Fruit fly (Drosophila melanogaster) whole organism, embryonic: Measurements from ENCODE around the gene Mis12.

ENCODE experiments used
- Atf3 ChIP-seq: fragments of 200-800 bp; sonication (Bioruptor generic); optimal IDR thresholded peaks from 3 replicates; lab custom pipeline; 2016; ENCODE audit warnings: missing biosample characterization, missing genetic modification characterization
- B-H2 ChIP-seq: fragments of 200-800 bp; sonication (Bioruptor generic); optimal IDR thresholded peaks from 2 replicates; lab custom pipeline; 2018; ENCODE audit warnings: missing biosample characterization, mild to moderate bottlenecking, missing genetic modification characterization
- CG10209 ChIP-seq: fragments of 200-800 bp; sonication (Bioruptor generic); optimal IDR thresholded peaks from 3 replicates; lab custom pipeline; 2017; ENCODE audit warnings: missing biosample characterization, mild to moderate bottlenecking, missing genetic modification characterization, missing genetic modification reagents
- CG10267 ChIP-seq: fragments of 200-800 bp; sonication (Bioruptor generic); optimal IDR thresholded peaks from 2 replicates; lab custom pipeline; 2018; ENCODE audit warnings: missing biosample characterization, mild to moderate bottlenecking, missing genetic modification characterization, moderate library complexity
- CG10366 ChIP-seq: fragments of 200-800 bp; sonication (Bioruptor generic); IDR thresholded peaks from 2 replicates; pipeline ENCODE4 v1.3.6; 2022; ENCODE audit warnings: missing biosample characterization, missing genetic modification characterization
- CG11398 ChIP-seq: fragments of 200-800 bp; sonication (Bioruptor generic); optimal IDR thresholded peaks from 2 replicates; lab custom pipeline; 2016; ENCODE audit warnings: missing biosample characterization, missing genetic modification characterization
- CG1233 ChIP-seq: fragments of 200-800 bp; sonication (Bioruptor generic); optimal IDR thresholded peaks from 4 replicates; lab custom pipeline; 2018; ENCODE audit warnings: missing biosample characterization, mild to moderate bottlenecking, missing genetic modification characterization
- CG1529 ChIP-seq: fragments of 200-800 bp; sonication (Bioruptor generic); optimal IDR thresholded peaks from 3 replicates; lab custom pipeline; 2018; ENCODE audit warnings: missing biosample characterization, missing genetic modification characterization
- CG16779 ChIP-seq: fragments of 200-800 bp; sonication (Bioruptor generic); IDR thresholded peaks from 2 replicates; pipeline ENCODE4 v1.3.6; 2022; ENCODE audit warnings: missing biosample characterization, missing genetic modification characterization
- CG16863 ChIP-seq: fragments of 200-800 bp; sonication (Bioruptor generic); optimal IDR thresholded peaks from 3 replicates; lab custom pipeline; 2016; ENCODE audit warnings: missing biosample characterization, missing genetic modification characterization
- CG1792 ChIP-seq: fragments of 200-800 bp; sonication (Bioruptor generic); optimal IDR thresholded peaks from 2 replicates; lab custom pipeline; 2016; ENCODE audit warnings: missing biosample characterization, missing genetic modification characterization
- CG2116 ChIP-seq: fragments of 200-800 bp; sonication (Bioruptor generic); optimal IDR thresholded peaks from 3 replicates; lab custom pipeline; 2018; ENCODE audit warnings: missing biosample characterization, mild to moderate bottlenecking, missing genetic modification characterization
- CG2678 ChIP-seq: fragments of 200-800 bp; sonication (Bioruptor generic); optimal IDR thresholded peaks from 3 replicates; lab custom pipeline; 2019; ENCODE audit warnings: missing biosample characterization, mild to moderate bottlenecking, missing genetic modification characterization, moderate library complexity
- CG2712 ChIP-seq: fragments of 200-800 bp; optimal IDR thresholded peaks from 3 replicates; lab custom pipeline; 2019; ENCODE audit warnings: missing biosample characterization, mild to moderate bottlenecking, missing genetic modification characterization, moderate library complexity
- CG30403 ChIP-seq: fragments of 200-800 bp; sonication (Bioruptor generic); optimal IDR thresholded peaks from 3 replicates; lab custom pipeline; 2016; ENCODE audit warnings: missing biosample characterization, missing genetic modification characterization
- CG31224 ChIP-seq: fragments of 200-800 bp; sonication (Bioruptor generic); IDR thresholded peaks from 2 replicates; pipeline ENCODE4 v1.3.6; 2022; ENCODE audit warnings: missing biosample characterization, missing genetic modification characterization
- CG31388 ChIP-seq: fragments of 200-800 bp; sonication (Bioruptor generic); optimal IDR thresholded peaks from 2 replicates; lab custom pipeline; 2016; ENCODE audit warnings: missing biosample characterization, missing genetic modification characterization
- CG43689 ChIP-seq: fragments of 200-800 bp; sonication (Bioruptor generic); IDR thresholded peaks from 2 replicates; pipeline ENCODE4 v1.3.6; 2022; ENCODE audit warnings: missing biosample characterization, missing genetic modification characterization
- CG4854 ChIP-seq: fragments of 200-800 bp; sonication (Bioruptor generic); optimal IDR thresholded peaks from 2 replicates; lab custom pipeline; 2016; ENCODE audit warnings: missing biosample characterization, missing genetic modification characterization, inconsistent platforms
- CG6791 ChIP-seq: fragments of 200-800 bp; sonication (Bioruptor generic); IDR thresholded peaks from 3 replicates; pipeline ENCODE4 v1.3.6; 2022; ENCODE audit warnings: missing biosample characterization, missing genetic modification characterization; ENCODE audit not compliant: partially characterized antibody
- Camta ChIP-seq: fragments of 200-800 bp; sonication (Bioruptor generic); optimal IDR thresholded peaks from 2 replicates; lab custom pipeline; 2016; ENCODE audit warnings: missing biosample characterization, missing genetic modification characterization
- CoRest ChIP-seq: fragments of 200-800 bp; sonication (Bioruptor generic); optimal IDR thresholded peaks from 3 replicates; lab custom pipeline; 2018; ENCODE audit warnings: missing biosample characterization, mild to moderate bottlenecking, missing genetic modification characterization, moderate library complexity
- Dip3 ChIP-seq: fragments of 200-800 bp; sonication (Bioruptor generic); optimal IDR thresholded peaks from 3 replicates; lab custom pipeline; 2016; ENCODE audit warnings: missing biosample characterization, missing genetic modification characterization
- Hey ChIP-seq: fragments of 200-800 bp; sonication (Bioruptor generic); optimal IDR thresholded peaks from 3 replicates; lab custom pipeline; 2018; ENCODE audit warnings: missing biosample characterization, mild to moderate bottlenecking, missing genetic modification characterization
- Mad ChIP-seq: fragments of 200-800 bp; sonication (Bioruptor generic); optimal IDR thresholded peaks from 2 replicates; lab custom pipeline; 2016; ENCODE audit warnings: missing biosample characterization, missing genetic modification characterization
- Nf-YB ChIP-seq: fragments of 200-800 bp; sonication (Bioruptor generic); optimal IDR thresholded peaks from 3 replicates; lab custom pipeline; 2019; ENCODE audit warnings: missing biosample characterization, mild to moderate bottlenecking, missing genetic modification characterization, moderate library complexity
- NfI ChIP-seq: fragments of 200-800 bp; sonication (Bioruptor generic); optimal IDR thresholded peaks from 3 replicates; lab custom pipeline; 2018; ENCODE audit warnings: missing biosample characterization, mild to moderate bottlenecking, missing genetic modification characterization, moderate library complexity
- PHDP ChIP-seq: fragments of 200-800 bp; sonication (Bioruptor generic); optimal IDR thresholded peaks from 3 replicates; lab custom pipeline; 2018; ENCODE audit warnings: missing biosample characterization, mild to moderate bottlenecking, missing genetic modification characterization, moderate library complexity
- Poxn ChIP-seq: fragments of 200-800 bp; sonication (Bioruptor generic); IDR thresholded peaks from 2 replicates; pipeline ENCODE4 v1.3.6; 2022; ENCODE audit warnings: missing biosample characterization, missing genetic modification characterization
- Rfx ChIP-seq: fragments of 200-800 bp; sonication (Bioruptor generic); IDR thresholded peaks from 2 replicates; pipeline ENCODE4 v1.3.6; 2022; ENCODE audit warnings: missing biosample characterization, missing genetic modification characterization
- Ssrp ChIP-seq: fragments of 200-800 bp; sonication (Bioruptor generic); optimal IDR thresholded peaks from 2 replicates; lab custom pipeline; 2018; ENCODE audit warnings: missing biosample characterization, mild to moderate bottlenecking, missing genetic modification characterization, moderate library complexity
- TFAM ChIP-seq: fragments of 200-800 bp; sonication (Bioruptor generic); optimal IDR thresholded peaks from 2 replicates; lab custom pipeline; 2017; ENCODE audit warnings: missing biosample characterization, missing genetic modification characterization, inconsistent platforms
- Xbp1 ChIP-seq: fragments of 200-800 bp; sonication (Bioruptor generic); optimal IDR thresholded peaks from 3 replicates; lab custom pipeline; 2016; ENCODE audit warnings: missing biosample characterization, mild to moderate bottlenecking, missing genetic modification characterization
- da ChIP-seq: fragments of 200-800 bp; sonication (Bioruptor generic); optimal IDR thresholded peaks from 2 replicates; lab custom pipeline; 2016; ENCODE audit warnings: missing biosample characterization, missing genetic modification characterization
- danr ChIP-seq: fragments of 200-800 bp; sonication (Bioruptor generic); IDR thresholded peaks from 2 replicates; pipeline ENCODE4 v1.3.6; 2022; ENCODE audit warnings: missing biosample characterization, missing genetic modification characterization
- dimm ChIP-seq: fragments of 200-800 bp; sonication (Bioruptor generic); IDR thresholded peaks from 2 replicates; pipeline ENCODE4 v1.3.6; 2022; ENCODE audit warnings: missing biosample characterization, missing genetic modification characterization
- dmrt11E ChIP-seq: fragments of 200-800 bp; sonication (Bioruptor generic); optimal IDR thresholded peaks from 3 replicates; lab custom pipeline; 2018; ENCODE audit warnings: missing biosample characterization, mild to moderate bottlenecking, missing genetic modification characterization, moderate library complexity
- emc ChIP-seq: fragments of 200-800 bp; sonication (Bioruptor generic); optimal IDR thresholded peaks from 2 replicates; lab custom pipeline; 2016; ENCODE audit warnings: missing biosample characterization, missing genetic modification characterization
- ewg ChIP-seq: fragments of 200-800 bp; sonication (Bioruptor generic); optimal IDR thresholded peaks from 3 replicates; lab custom pipeline; 2017; ENCODE audit warnings: mild to moderate bottlenecking, missing biosample characterization, missing genetic modification reagents, missing genetic modification characterization
- fu2 ChIP-seq: fragments of 200-800 bp; sonication (Bioruptor generic); optimal IDR thresholded peaks from 2 replicates; lab custom pipeline; 2016; ENCODE audit warnings: missing biosample characterization, missing genetic modification characterization
- ham ChIP-seq: fragments of 200-800 bp; sonication (Bioruptor generic); IDR thresholded peaks from 2 replicates; pipeline ENCODE4 v1.3.6; 2022; ENCODE audit warnings: missing biosample characterization, missing genetic modification characterization
- kah ChIP-seq: fragments of 200-800 bp; sonication (Bioruptor generic); optimal IDR thresholded peaks from 2 replicates; lab custom pipeline; 2018; ENCODE audit warnings: missing biosample characterization, mild to moderate bottlenecking, missing genetic modification characterization
- lov ChIP-seq, 2 experiments: fragments of 200-800 bp in 1 of 2; fragments of >200 bp in 1 of 2; sonication (Bioruptor generic) in 1 of 2; IDR thresholded peaks in 1 of 2; optimal IDR thresholded peaks in 1 of 2; 2 replicates in 1 of 2; 3 replicates in 1 of 2; pipeline versions ENCODE4 v1.3.6 to Lab custom; 2017 to 2022; ENCODE audit warnings: missing biosample characterization in 1 of 2, missing genetic modification characterization in 1 of 2
- odd ChIP-seq: fragments of 200-800 bp; sonication (Bioruptor generic); optimal IDR thresholded peaks from 2 replicates; lab custom pipeline; 2017; ENCODE audit warnings: missing biosample characterization, mild to moderate bottlenecking, missing genetic modification characterization
- pan ChIP-seq, 4 experiments: fragments of >200 bp in 3 of 4; fragments of 200-800 bp in 1 of 4; sonication (Bioruptor generic) in 1 of 4; optimal IDR thresholded peaks in 3 of 4; IDR thresholded peaks in 1 of 4; 2 replicates each; pipeline versions ENCODE4 v1.3.6 to Lab custom; 2017 to 2022; ENCODE audit warnings: missing biosample characterization in 2 of 4, missing genetic modification characterization in 2 of 4, mixed read lengths in 1 of 4
- sens ChIP-seq: fragments of 200-800 bp; sonication (Bioruptor generic); peaks from one replicate; lab custom pipeline; 2016; ENCODE audit warnings: missing biosample characterization, missing genetic modification characterization
- sqz ChIP-seq: fragments of 200-800 bp; sonication (Bioruptor generic); optimal IDR thresholded peaks from 3 replicates; lab custom pipeline; 2018; ENCODE audit warnings: missing biosample characterization, mild to moderate bottlenecking, missing genetic modification characterization
- sug ChIP-seq: fragments of 200-800 bp; optimal IDR thresholded peaks from 2 replicates; lab custom pipeline; 2019; ENCODE audit warnings: missing biosample characterization, mild to moderate bottlenecking, missing genetic modification characterization, moderate library complexity
- twi ChIP-seq: fragments of 200-800 bp; optimal IDR thresholded peaks from 2 replicates; lab custom pipeline; 2019; ENCODE audit warnings: missing biosample characterization, mild to moderate bottlenecking, missing genetic modification characterization, moderate library complexity
- wor ChIP-seq: fragments of 200-800 bp; sonication (Bioruptor generic); IDR thresholded peaks from 2 replicates; pipeline ENCODE4 v1.3.6; 2022; ENCODE audit warnings: missing biosample characterization, missing genetic modification characterization

Mis12 gene

DNA sequence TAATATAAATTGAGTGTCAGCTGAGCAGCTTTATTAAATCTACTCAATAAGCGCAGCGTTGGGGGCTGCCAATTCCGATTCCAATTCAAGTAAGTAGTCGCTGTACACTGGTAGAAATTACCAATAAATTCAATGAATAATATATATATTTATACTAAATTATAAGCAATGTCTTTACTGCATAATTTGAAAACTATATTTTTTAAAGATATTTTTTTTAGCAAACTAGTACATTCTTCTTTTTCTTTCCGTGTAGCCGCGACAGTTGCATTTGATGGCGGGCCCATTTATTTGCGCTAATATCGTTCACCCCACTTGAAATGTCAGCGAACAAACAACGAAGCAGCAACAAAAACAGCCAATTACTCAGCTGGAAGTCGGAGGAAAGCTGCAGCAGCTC, 8.5 kb upstream of the Mis12 start (continued):
- no peak for TF ChIP-seq sens
- TF ChIP-seq CG4854 (GFP tag; lab: Kevin White, UChicago): no peak
- TF ChIP-seq emc: no peak
- TF ChIP-seq lov (optimal IDR thresholded peaks at IDR 0.05; lab: Kevin White, UChicago): no peak
- no peak for TF ChIP-seq lov (GFP tag; IDR thresholded peaks at IDR 0.05; lab: Robert Waterston, UW)
- no peak for TF ChIP-seq Dip3 (GFP tag; lab: Kevin White, UChicago)
- no peak for TF ChIP-seq sug
- TF ChIP-seq CG11398 (GFP tag; lab: Kevin White, UChicago): no peak
- TF ChIP-seq CG6791 (GFP tag; lab: Robert Waterston, UW): no peak
- TF ChIP-seq CG10209 (GFP tag; lab: Kevin White, UChicago): peak; percentile 31
- peak; percentile 19 for TF ChIP-seq kah (GFP tag; lab: Kevin White, UChicago)
- no peak for TF ChIP-seq fu2 (GFP tag; lab: Kevin White, UChicago)
- TF ChIP-seq twi (tag; lab: Kevin White, UChicago): no peak
- TF ChIP-seq TFAM (GFP tag; lab: Kevin White, UChicago): no peak
- no peak for TF ChIP-seq sqz (GFP tag; lab: Kevin White, UChicago)
- TF ChIP-seq Xbp1 (GFP tag; lab: Kevin White, UChicago): peak; percentile 60
- TF ChIP-seq Nf-YB (GFP tag; lab: Kevin White, UChicago): peak; percentile 1
- TF ChIP-seq CG43689 (GFP tag; lab: Robert Waterston, UW): peak; percentile 47; the same call in 1 of the 2 replicates
- TF ChIP-seq CG1233: peak; percentile 19
- TF ChIP-seq CG31388: no peak
- no peak for TF ChIP-seq Camta (GFP tag; lab: Kevin White, UChicago)
- TF ChIP-seq PHDP (tag; lab: Kevin White, UChicago): peak; percentile 63
- TF ChIP-seq Poxn (GFP tag; lab: Robert Waterston, UW): 0 out of 2 replicates have a peak, but pooled peaks have one; percentile 6
- TF ChIP-seq CG16779 (GFP tag; lab: Robert Waterston, UW): no peak
- TF ChIP-seq CG2116 (GFP tag; lab: Kevin White, UChicago): no peak
- no peak for TF ChIP-seq Atf3 (GFP tag; lab: Kevin White, UChicago)
- peak; percentile 30 for TF ChIP-seq NfI (GFP tag; lab: Kevin White, UChicago)
- TF ChIP-seq CG16863 (GFP tag; lab: Kevin White, UChicago): no peak
- TF ChIP-seq danr (GFP tag; lab: Robert Waterston, UW): 0 out of 2 replicates have a peak, but pooled peaks have one; percentile 18
- TF ChIP-seq da (GFP tag; lab: Kevin White, UChicago): no peak
- no peak for TF ChIP-seq pan (optimal IDR thresholded peaks at IDR 0.05; lab: Kevin White, UChicago)
- peak in 1 of 2 experiments; percentile 61 for TF ChIP-seq pan (GFP tag; optimal IDR thresholded peaks at IDR 0.05 in 1 of 2, IDR thresholded peaks at IDR 0.05 in 1 of 2)
- peak; percentile 45 for TF ChIP-seq ewg (GFP tag; lab: Kevin White, UChicago)
- TF ChIP-seq dmrt11E (tag; lab: Kevin White, UChicago): peak; percentile 70
- peak; percentile 64 for TF ChIP-seq Ssrp (tag; lab: Kevin White, UChicago)
- TF ChIP-seq odd (GFP tag; lab: Kevin White, UChicago): peak; percentile 20
- peak; percentile 66 for TF ChIP-seq CG2678 (tag; lab: Kevin White, UChicago)
- TF ChIP-seq Mad (GFP tag; lab: Kevin White, UChicago): no peak
- no peak for TF ChIP-seq CG31224 (GFP tag; lab: Robert Waterston, UW)
- no peak for TF ChIP-seq B-H2 (GFP tag; lab: Kevin White, UChicago)
- TF ChIP-seq Rfx (GFP tag; lab: Robert Waterston, UW): peak; percentile 46
- peak; percentile 44 for TF ChIP-seq wor (GFP tag; lab: Robert Waterston, UW)
- TF ChIP-seq dimm (GFP tag; lab: Robert Waterston, UW): peak; percentile 36; the same call in 1 of the 2 replicates
- TF ChIP-seq CG30403 (GFP tag; lab: Kevin White, UChicago): peak; percentile 38
- peak; percentile 57 for TF ChIP-seq CG10267 (tag; lab: Kevin White, UChicago)
- TF ChIP-seq CG10366 (GFP tag; lab: Robert Waterston, UW): peak; percentile 64
- no peak for TF ChIP-seq Hey
- peak; percentile 54 for TF ChIP-seq CoRest (tag; lab: Kevin White, UChicago)
- TF ChIP-seq ham (GFP tag; lab: Robert Waterston, UW): no peak
- no peak for TF ChIP-seq CG1792 (GFP tag; lab: Kevin White, UChicago)
- no peak for TF ChIP-seq CG1529 (GFP tag; lab: Kevin White, UChicago)
- TF ChIP-seq CG2712 (tag; lab: Kevin White, UChicago): peak; percentile 72
